Fruit fly (Drosophila melanogaster): ENCODE measurements around the gene CG14983.

DNA sequence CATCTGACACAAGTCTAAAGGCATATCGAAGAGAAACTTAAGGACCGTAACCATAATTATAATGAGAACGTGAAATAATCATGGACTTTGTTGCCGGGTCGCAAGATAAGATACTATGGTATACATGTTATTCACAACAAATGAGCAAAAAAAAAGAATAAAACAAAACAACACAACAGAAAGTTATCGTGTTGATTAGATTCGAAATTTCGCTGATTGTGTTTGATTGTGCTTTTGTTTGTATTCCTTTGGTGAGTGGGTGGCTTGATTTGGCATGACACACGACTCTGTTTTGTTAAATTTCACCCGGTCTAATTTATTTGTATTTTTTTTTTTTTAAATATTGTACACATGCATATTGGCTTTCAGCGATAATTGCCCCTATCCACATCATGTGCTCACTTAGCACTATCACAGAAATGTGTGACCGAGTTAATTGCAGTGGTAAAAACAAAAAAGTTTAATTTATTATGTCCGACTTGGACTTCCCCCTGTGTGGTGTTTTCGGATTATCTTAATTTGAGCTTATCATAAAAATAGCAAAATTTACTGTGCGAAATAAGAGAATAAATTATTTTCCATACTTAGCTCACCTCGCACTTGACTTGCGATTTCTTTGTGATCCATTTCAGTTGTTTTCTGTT is 25.4 kb downstream of the CG14983 start:
- TF ChIP-seq psq (optimal IDR thresholded peaks at IDR 0.05) (no peak), usp (GFP tag; optimal IDR thresholded peaks at IDR 0.05) (no peak)

Measured in whole organism.